Worm (Caenorhabditis elegans) whole organism, early embryonic: ENCODE measurements around the gene F43C11.4.

Experiments used
- B0310.2 ChIP-seq: sonication (generic microtip); optimal IDR thresholded peaks from 2 replicates; lab custom pipeline; 2016; ENCODE audit warnings: mild to moderate bottlenecking, missing genetic modification characterization, missing compliant biosample characterization
- ama-1 ChIP-seq: fragments of 150-350 bp; optimal IDR thresholded peaks from 2 replicates; lab custom pipeline; 2014
- ceh-13 ChIP-seq: fragments of 200-800 bp; sonication (Bioruptor generic); optimal IDR thresholded peaks from 2 replicates; lab custom pipeline; 2018; ENCODE audit warnings: mild to moderate bottlenecking, missing genetic modification characterization, missing compliant biosample characterization
- ceh-36 ChIP-seq: sonication (generic microtip); optimal IDR thresholded peaks from 2 replicates; lab custom pipeline; 2016; ENCODE audit warnings: missing genetic modification characterization, inconsistent platforms, missing compliant biosample characterization
- ets-7 ChIP-seq: sonication (generic microtip); optimal IDR thresholded peaks from 2 replicates; lab custom pipeline; 2016; ENCODE audit warnings: missing genotype, missing genetic modification characterization, missing compliant biosample characterization
- hmbx-1 ChIP-seq: sonication (generic microtip); optimal IDR thresholded peaks from 2 replicates; lab custom pipeline; 2016; ENCODE audit warnings: mild to moderate bottlenecking, missing genetic modification characterization, missing compliant biosample characterization
- hmg-4 ChIP-seq: fragments of 200-800 bp; sonication (Bioruptor generic); optimal IDR thresholded peaks from 2 replicates; lab custom pipeline; 2018; ENCODE audit warnings: mild to moderate bottlenecking, missing genetic modification characterization, missing compliant biosample characterization
- hnd-1 ChIP-seq: sonication (generic microtip); optimal IDR thresholded peaks from 2 replicates; lab custom pipeline; 2016; ENCODE audit warnings: missing genetic modification characterization, missing compliant biosample characterization
- pes-1 ChIP-seq: fragments of 200-800 bp; sonication (Bioruptor generic); IDR thresholded peaks from 2 replicates; pipeline ENCODE4 v1.3.6; 2022; ENCODE audit warnings: missing genetic modification reagents, missing genetic modification characterization, missing compliant biosample characterization
- sea-1 ChIP-seq: fragments of 200-800 bp; sonication (Bioruptor generic); conservative IDR thresholded peaks from 2 replicates; pipeline ENCODE4 v1.3.6; 2022; ENCODE audit warnings: missing genetic modification characterization, missing compliant biosample characterization
- tbx-11 ChIP-seq: fragments of 200-800 bp; sonication (Bioruptor generic); IDR thresholded peaks from 2 replicates; pipeline ENCODE4 v1.3.6; 2022; ENCODE audit warnings: missing genetic modification characterization, missing compliant biosample characterization
- tbx-37 ChIP-seq: fragments of 200-800 bp; sonication (Bioruptor generic); conservative IDR thresholded peaks from 2 replicates; pipeline ENCODE4 v1.3.6; 2022; ENCODE audit warnings: missing genetic modification reagents, missing genetic modification characterization, missing compliant biosample characterization
- tra-4 ChIP-seq: sonication (generic microtip); optimal IDR thresholded peaks from 2 replicates; lab custom pipeline; 2017; ENCODE audit warnings: missing genetic modification characterization, missing compliant biosample characterization

DNA sequence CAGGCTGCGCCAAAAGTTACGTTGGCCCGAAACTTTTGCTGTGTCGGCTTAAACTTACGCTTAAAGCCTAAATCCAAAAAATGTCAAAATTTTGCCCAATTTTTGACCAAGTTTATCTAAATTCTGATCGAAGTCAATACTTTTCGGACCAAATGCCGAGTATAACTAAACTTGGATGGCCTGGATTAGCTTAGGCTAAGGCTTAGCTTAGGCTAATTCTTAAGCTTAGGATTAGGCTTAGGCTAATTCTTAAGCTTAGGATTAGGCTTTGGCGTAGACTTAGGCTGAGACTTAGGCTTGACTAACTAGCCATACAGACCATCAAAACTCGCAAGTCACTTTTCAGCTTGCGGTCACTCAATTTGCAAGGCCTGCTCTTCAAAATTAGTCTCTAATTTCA lies 10.6 kb upstream of the F43C11.4 start:
- no peak for TF ChIP-seq ets-7
- TF ChIP-seq ama-1 (lab: Kevin White, UChicago): no peak
- no peak for TF ChIP-seq B0310.2 (tag; lab: Kevin White, UChicago)
- no peak for TF ChIP-seq tbx-37 (GFP tag; lab: Robert Waterston, UW)
- TF ChIP-seq hmbx-1 (tag; lab: Kevin White, UChicago): no peak
- peak; percentile 71 for TF ChIP-seq ceh-36
- no peak for TF ChIP-seq hmg-4 (GFP tag; lab: Kevin White, UChicago)
- no peak for TF ChIP-seq pes-1 (GFP tag; lab: Robert Waterston, UW)
- no peak for TF ChIP-seq ceh-13 (GFP tag; lab: Kevin White, UChicago)
- TF ChIP-seq tbx-11 (GFP tag; lab: Robert Waterston, UW): no peak
- TF ChIP-seq hnd-1 (tag; lab: Kevin White, UChicago): no peak
- no peak for TF ChIP-seq tra-4 (tag; lab: Kevin White, UChicago)
- no peak for TF ChIP-seq sea-1
